Fruit fly (Drosophila melanogaster): ENCODE data around the gene Dap160.
A peak's percentile ranks its signal among the peaks of the same experiment; 100 is the strongest.

The Dap160 gene

dm6 chr2L:21168295-21169159 is 26.4 kb upstream of the Dap160 start, which contains the start of the genes mAcon1, CG43345 and CG43346 (continued):
- TF ChIP-seq Hr83 (GFP tag; optimal IDR thresholded peaks at IDR 0.05; ENCODE audit: poor library complexity, severe bottlenecking) (no peak), jim (GFP tag; optimal IDR thresholded peaks at IDR 0.05) (no peak), Jra (GFP tag; optimal IDR thresholded peaks at IDR 0.05) (peak; percentile 74), sv (GFP tag; optimal IDR thresholded peaks at IDR 0.05) (peak; percentile 80), br (GFP tag; optimal IDR thresholded peaks at IDR 0.05) (peak; percentile 91), Dif (GFP tag; optimal IDR thresholded peaks at IDR 0.05; ENCODE audit: partially characterized antibody) (no peak)

- peak; percentile 6 for TF ChIP-seq Myc (optimal IDR thresholded peaks at IDR 0.05)
- TF ChIP-seq dsf (GFP tag; optimal IDR thresholded peaks at IDR 0.05; ENCODE audit: borderline replicate concordance) = no peak
- no peak for TF ChIP-seq tai (GFP tag; optimal IDR thresholded peaks at IDR 0.05)
- TF ChIP-seq Rel (GFP tag; optimal IDR thresholded peaks at IDR 0.05) = no peak
- peak; percentile 39 for TF ChIP-seq Rel (tag; optimal IDR thresholded peaks at IDR 0.05)
- peak; percentile 4 for TF ChIP-seq woc (GFP tag; optimal IDR thresholded peaks at IDR 0.05)
- no peak for TF ChIP-seq brk (GFP tag; optimal IDR thresholded peaks at IDR 0.05)
- TF ChIP-seq rgr (GFP tag; optimal IDR thresholded peaks at IDR 0.05) = peak; percentile 1
- TF ChIP-seq GATAd (GFP tag; optimal IDR thresholded peaks at IDR 0.05) = no peak
- peak; percentile 11 for TF ChIP-seq HLH106 (tag; optimal IDR thresholded peaks at IDR 0.05)
- peak; percentile 12 for TF ChIP-seq Hnf4 (GFP tag; optimal IDR thresholded peaks at IDR 0.05)
- peak; percentile 36 for TF ChIP-seq h (GFP tag; optimal IDR thresholded peaks at IDR 0.05)
Measured at dm6 chr2L:21166422-21166821, 24.3 kb upstream of the Dap160 start.

- peak; percentile 46 for TF ChIP-seq ey (GFP tag; optimal IDR thresholded peaks at IDR 0.05)
- peak; percentile 15 for TF ChIP-seq OdsH (GFP tag; optimal IDR thresholded peaks at IDR 0.05)
- no peak for TF ChIP-seq Vsx2 (GFP tag; optimal IDR thresholded peaks at IDR 0.05; ENCODE audit: partially characterized antibody)
- peak; percentile 52 for TF ChIP-seq woc (GFP tag; optimal IDR thresholded peaks at IDR 0.05)
- peak; percentile 21 for TF ChIP-seq Hnf4 (GFP tag; optimal IDR thresholded peaks at IDR 0.05)
- peak; percentile 45 for TF ChIP-seq fru (GFP tag; optimal IDR thresholded peaks at IDR 0.05)
- TF ChIP-seq brk (GFP tag; optimal IDR thresholded peaks at IDR 0.05) = no peak
- TF ChIP-seq Hr83 (GFP tag; optimal IDR thresholded peaks at IDR 0.05; ENCODE audit: poor library complexity, severe bottlenecking) = peak; percentile 35
- peak; percentile 7 for TF ChIP-seq sv (GFP tag; optimal IDR thresholded peaks at IDR 0.05)
- TF ChIP-seq foxo (GFP tag; optimal IDR thresholded peaks at IDR 0.05) = peak in 1 of 2 experiments; percentile 73
- peak; percentile 78 for TF ChIP-seq Myc (optimal IDR thresholded peaks at IDR 0.05)
- peak; percentile 44 for TF ChIP-seq psq (GFP tag; optimal IDR thresholded peaks at IDR 0.05)
- peak; percentile 43 for TF ChIP-seq rgr (GFP tag; optimal IDR thresholded peaks at IDR 0.05)
- peak; percentile 61 for TF ChIP-seq h (GFP tag; optimal IDR thresholded peaks at IDR 0.05)
- no peak for TF ChIP-seq Rel (GFP tag; optimal IDR thresholded peaks at IDR 0.05)
- TF ChIP-seq Rel (tag; optimal IDR thresholded peaks at IDR 0.05) = peak; percentile 81
- peak; percentile 44 for TF ChIP-seq dmrt93B (GFP tag; optimal IDR thresholded peaks at IDR 0.05)
- peak; percentile 67 for TF ChIP-seq jim (GFP tag; optimal IDR thresholded peaks at IDR 0.05)
- peak; percentile 26 for TF ChIP-seq Sp1 (GFP tag; optimal IDR thresholded peaks at IDR 0.05)
- TF ChIP-seq HLH106 (tag; optimal IDR thresholded peaks at IDR 0.05) = peak; percentile 59
- TF ChIP-seq GATAd (GFP tag; optimal IDR thresholded peaks at IDR 0.05) = no peak
- TF ChIP-seq Hr78 (GFP tag; optimal IDR thresholded peaks at IDR 0.05) = no peak
Measured at dm6 chr2L:21163311-21163842, 21.2 kb upstream of the Dap160 start, which contains the start of gene Noc2. Gene Noc2 (plus strand): TSS chr2L:21163641.

dm6 chr2L:21162875-21163274 is 20.7 kb upstream of the Dap160 start, which contains the start of gene Nbr:
Gene Nbr (minus strand): TSS chr2L:21163083.
- peak; percentile 49 for TF ChIP-seq Hr83 (GFP tag; optimal IDR thresholded peaks at IDR 0.05; ENCODE audit: poor library complexity, severe bottlenecking)
- TF ChIP-seq Sp1 (GFP tag; optimal IDR thresholded peaks at IDR 0.05) = no peak
- TF ChIP-seq Myc (optimal IDR thresholded peaks at IDR 0.05) = no peak
- TF ChIP-seq GATAd (GFP tag; optimal IDR thresholded peaks at IDR 0.05) = no peak
- TF ChIP-seq Dif (GFP tag; optimal IDR thresholded peaks at IDR 0.05; ENCODE audit: partially characterized antibody) = peak; percentile 58
- TF ChIP-seq Rel (GFP tag; optimal IDR thresholded peaks at IDR 0.05) = no peak
- TF ChIP-seq Rel (tag; optimal IDR thresholded peaks at IDR 0.05) = peak; percentile 13
- no peak for TF ChIP-seq psq (GFP tag; optimal IDR thresholded peaks at IDR 0.05)
- no peak for TF ChIP-seq brk (GFP tag; optimal IDR thresholded peaks at IDR 0.05)
- TF ChIP-seq rgr (GFP tag; optimal IDR thresholded peaks at IDR 0.05) = peak; percentile 35

- TF ChIP-seq OdsH (GFP tag; optimal IDR thresholded peaks at IDR 0.05) (peak; percentile 94), sage (GFP tag; optimal IDR thresholded peaks at IDR 0.05) (no peak), CG32264 (GFP tag; optimal IDR thresholded peaks at IDR 0.05) (peak; percentile 73), Hnf4 (GFP tag; optimal IDR thresholded peaks at IDR 0.05) (peak; percentile 97), CrebA (GFP tag; optimal IDR thresholded peaks at IDR 0.05; ENCODE audit: borderline replicate concordance) (no peak), psq (GFP tag; optimal IDR thresholded peaks at IDR 0.05) (peak; percentile 93), Hr78 (GFP tag; optimal IDR thresholded peaks at IDR 0.05) (no peak), h (GFP tag; optimal IDR thresholded peaks at IDR 0.05) (peak; percentile 96), ey (GFP tag; optimal IDR thresholded peaks at IDR 0.05) (peak; percentile 94), HLH106 (tag; optimal IDR thresholded peaks at IDR 0.05) (peak; percentile 96), Hr83 (GFP tag; optimal IDR thresholded peaks at IDR 0.05; ENCODE audit: poor library complexity, severe bottlenecking) (peak; percentile 85), Dif (GFP tag; optimal IDR thresholded peaks at IDR 0.05; ENCODE audit: partially characterized antibody) (no peak), foxo (GFP tag; optimal IDR thresholded peaks at IDR 0.05) (peak; percentile 81 to 98), Sp1 (GFP tag; optimal IDR thresholded peaks at IDR 0.05) (peak; percentile 95), sv (GFP tag; optimal IDR thresholded peaks at IDR 0.05) (peak; percentile 79), br (GFP tag; optimal IDR thresholded peaks at IDR 0.05) (peak; percentile 93), GATAd (GFP tag; optimal IDR thresholded peaks at IDR 0.05) (no peak), rgr (GFP tag; optimal IDR thresholded peaks at IDR 0.05) (peak; percentile 97), Rel (GFP tag; optimal IDR thresholded peaks at IDR 0.05) (no peak), Rel (tag; optimal IDR thresholded peaks at IDR 0.05) (peak; percentile 83), dmrt93B (GFP tag; optimal IDR thresholded peaks at IDR 0.05) (peak; percentile 82), dsf (GFP tag; optimal IDR thresholded peaks at IDR 0.05; ENCODE audit: borderline replicate concordance) (peak; percentile 89), dl (GFP tag; optimal IDR thresholded peaks at IDR 0.05; ENCODE audit: insufficient read depth in 1 of 2, partially characterized antibody in 2 of 2) (no peak), Dfd (GFP tag; optimal IDR thresholded peaks at IDR 0.05) (no peak)
Measured at dm6 chr2L:21158554-21158953, 16.4 kb upstream of the Dap160 start, which contains the start of the genes Coq3 and Pld3. Gene Coq3 (minus strand): TSS chr2L:21158611. Gene Pld3 (plus strand): TSS chr2L:21158847.

All from whole organism, wandering third instar larva.